Worm (Caenorhabditis elegans) whole organism, L1 larva: Measurements from ENCODE around the gene Y58A7A.5.
A peak's percentile ranks its signal among the peaks of the same experiment; 100 is the strongest.

ENCODE experiments used
- C04F5.9 ChIP-seq: sonication (generic microtip); optimal IDR thresholded peaks from 2 replicates; lab custom pipeline; 2016; ENCODE audit warnings: missing genetic modification characterization, missing compliant biosample characterization
- C16A3.4 ChIP-seq: fragments of 150-350 bp; optimal IDR thresholded peaks from 2 replicates; lab custom pipeline; 2014; ENCODE audit warnings: missing biosample characterization, missing genetic modification characterization
- F16B12.6 ChIP-seq: fragments of 150-350 bp; optimal IDR thresholded peaks from 2 replicates; lab custom pipeline; 2014; ENCODE audit warnings: missing biosample characterization, missing genetic modification characterization
- Y116A8C.19 ChIP-seq: sonication (generic microtip); optimal IDR thresholded peaks from 2 replicates; lab custom pipeline; 2016; ENCODE audit warnings: missing compliant biosample characterization, missing genetic modification characterization, borderline replicate concordance
- alr-1 ChIP-seq: fragments of 200-800 bp; sonication (Bioruptor generic); optimal IDR thresholded peaks from 2 replicates; lab custom pipeline; 2018; ENCODE audit warnings: borderline replicate concordance, mild to moderate bottlenecking, missing genetic modification characterization, missing compliant biosample characterization
- blmp-1 ChIP-seq: fragments of 150-350 bp; optimal IDR thresholded peaks from 2 replicates; lab custom pipeline; 2014; ENCODE audit warnings: missing biosample characterization, missing genetic modification characterization
- ceh-63 ChIP-seq: fragments of 200-800 bp; sonication (Bioruptor generic); optimal IDR thresholded peaks from 2 replicates; lab custom pipeline; 2018; ENCODE audit warnings: mild to moderate bottlenecking, missing genetic modification characterization, missing compliant biosample characterization
- ceh-8 ChIP-seq: fragments of 200-800 bp; sonication (Bioruptor generic); optimal IDR thresholded peaks from 2 replicates; lab custom pipeline; 2018; ENCODE audit warnings: mild to moderate bottlenecking, missing genetic modification characterization, moderate library complexity, missing compliant biosample characterization
- ceh-90 ChIP-seq: sonication (generic microtip); optimal IDR thresholded peaks from 2 replicates; lab custom pipeline; 2016; ENCODE audit warnings: missing genetic modification characterization, missing compliant biosample characterization
- dpl-1 ChIP-seq, 3 experiments: fragments of 150-350 bp in 2 of 3; sonication (generic microtip) in 1 of 3; optimal IDR thresholded peaks; 2 replicates each; lab custom pipeline; 2014 to 2017; ENCODE audit warnings: missing biosample characterization in 3 of 3, missing genetic modification characterization in 3 of 3, missing genetic modification reagents in 3 of 3
- dsc-1 ChIP-seq: sonication (generic microtip); optimal IDR thresholded peaks from 2 replicates; lab custom pipeline; 2016; ENCODE audit warnings: mild to moderate bottlenecking, missing genetic modification characterization, missing compliant biosample characterization
- efl-3 ChIP-seq: fragments of 200-800 bp; sonication (Bioruptor generic); optimal IDR thresholded peaks from 2 replicates; lab custom pipeline; 2018; ENCODE audit warnings: mild to moderate bottlenecking, missing genetic modification characterization, missing compliant biosample characterization
- egl-13 ChIP-seq: sonication (generic microtip); optimal IDR thresholded peaks from 2 replicates; lab custom pipeline; 2016; ENCODE audit warnings: missing genotype, missing genetic modification reagents, missing genetic modification characterization, missing compliant biosample characterization
- elt-2 ChIP-seq: sonication (generic microtip); optimal IDR thresholded peaks from 2 replicates; lab custom pipeline; 2016; ENCODE audit warnings: missing genetic modification characterization, mild to moderate bottlenecking, inconsistent platforms, missing compliant biosample characterization, missing genetic modification reagents
- fkh-10 ChIP-seq: sonication (generic microtip); optimal IDR thresholded peaks from 2 replicates; lab custom pipeline; 2017; ENCODE audit warnings: missing biosample characterization, missing genetic modification reagents, missing genetic modification characterization
- fkh-4 ChIP-seq: sonication (generic microtip); optimal IDR thresholded peaks from 2 replicates; lab custom pipeline; 2016; ENCODE audit warnings: missing compliant biosample characterization, missing genetic modification characterization, borderline replicate concordance
- fkh-8 ChIP-seq: sonication (generic microtip); optimal IDR thresholded peaks from 2 replicates; lab custom pipeline; 2016; ENCODE audit warnings: mild to moderate bottlenecking, missing genetic modification characterization, missing compliant biosample characterization
- fos-1 ChIP-seq: fragments of 150-350 bp; optimal IDR thresholded peaks from 2 replicates; lab custom pipeline; 2014; ENCODE audit warnings: missing biosample characterization, missing genetic modification characterization
- grh-1 ChIP-seq: fragments of 200-800 bp; sonication (Bioruptor generic); IDR thresholded peaks from 2 replicates; pipeline ENCODE4 v1.3.6; 2022; ENCODE audit warnings: missing genetic modification reagents, missing genetic modification characterization, missing compliant biosample characterization
- hlh-17 ChIP-seq: fragments of 200-800 bp; sonication (Bioruptor generic); optimal IDR thresholded peaks from 2 replicates; lab custom pipeline; 2018; ENCODE audit warnings: missing genetic modification characterization, mild to moderate bottlenecking, missing compliant biosample characterization, moderate library complexity, borderline replicate concordance
- hlh-4 ChIP-seq: sonication (generic microtip); optimal IDR thresholded peaks from 2 replicates; lab custom pipeline; 2016; ENCODE audit warnings: mild to moderate bottlenecking, missing genetic modification characterization, missing compliant biosample characterization
- hpl-2 ChIP-seq: fragments of 150-350 bp; optimal IDR thresholded peaks from 2 replicates; lab custom pipeline; 2014; ENCODE audit warnings: missing biosample characterization, missing genetic modification reagents, missing genetic modification characterization
- irx-1 ChIP-seq: sonication (generic microtip); optimal IDR thresholded peaks from 2 replicates; lab custom pipeline; 2016; ENCODE audit warnings: missing genetic modification characterization, missing compliant biosample characterization
- isw-1 ChIP-seq: fragments of 200-800 bp; sonication (Bioruptor generic); IDR thresholded peaks from 2 replicates; pipeline ENCODE4 v1.3.6; 2022; ENCODE audit warnings: missing genetic modification characterization, missing compliant biosample characterization
- lin-13 ChIP-seq: fragments of 150-350 bp; optimal IDR thresholded peaks from 2 replicates; lab custom pipeline; 2014; ENCODE audit warnings: missing biosample characterization, missing genetic modification reagents, missing genetic modification characterization
- lin-14 ChIP-seq: fragments of 200-800 bp; sonication (Bioruptor generic); optimal IDR thresholded peaks from 2 replicates; lab custom pipeline; 2018; ENCODE audit warnings: mild to moderate bottlenecking, missing genetic modification characterization, moderate library complexity, missing compliant biosample characterization
- lin-35 ChIP-seq, 2 experiments: fragments of 150-350 bp; optimal IDR thresholded peaks; 2 replicates each; lab custom pipeline; 2014; ENCODE audit warnings: missing biosample characterization in 2 of 2, missing genetic modification characterization in 2 of 2, missing genetic modification reagents in 2 of 2
- lin-39 ChIP-seq: fragments of 150-350 bp; optimal IDR thresholded peaks from 2 replicates; lab custom pipeline; 2014; ENCODE audit warnings: missing biosample characterization, missing genetic modification reagents, missing genetic modification characterization
- lir-3 ChIP-seq: sonication (generic microtip); optimal IDR thresholded peaks from 2 replicates; lab custom pipeline; 2016; ENCODE audit warnings: mild to moderate bottlenecking, missing genetic modification characterization, moderate library complexity, missing compliant biosample characterization; ENCODE audit not compliant: poor library complexity
- mab-9 ChIP-seq: fragments of 200-800 bp; sonication (Bioruptor generic); IDR thresholded peaks from 2 replicates; pipeline ENCODE4 v1.3.6; 2022; ENCODE audit warnings: missing genetic modification reagents, missing genetic modification characterization, missing compliant biosample characterization
- mep-1 ChIP-seq: fragments of 150-350 bp; optimal IDR thresholded peaks from 2 replicates; lab custom pipeline; 2014; ENCODE audit warnings: missing biosample characterization, missing genetic modification characterization
- nhr-11 ChIP-seq: fragments of 150-350 bp; optimal IDR thresholded peaks from 2 replicates; lab custom pipeline; 2014; ENCODE audit warnings: missing biosample characterization, missing genetic modification characterization
- nhr-20 ChIP-seq: sonication (generic microtip); optimal IDR thresholded peaks from 2 replicates; lab custom pipeline; 2016; ENCODE audit warnings: mild to moderate bottlenecking, missing genetic modification characterization, missing compliant biosample characterization
- nhr-28 ChIP-seq: fragments of 150-350 bp; optimal IDR thresholded peaks from 2 replicates; lab custom pipeline; 2014; ENCODE audit warnings: missing biosample characterization, missing genetic modification characterization
- nhr-47 ChIP-seq: sonication (generic microtip); optimal IDR thresholded peaks from 2 replicates; lab custom pipeline; 2016; ENCODE audit warnings: mild to moderate bottlenecking, missing genetic modification characterization, moderate library complexity, missing compliant biosample characterization
- nhr-76 ChIP-seq: sonication (generic microtip); optimal IDR thresholded peaks from 2 replicates; lab custom pipeline; 2017; ENCODE audit warnings: missing biosample characterization, missing genetic modification characterization
- nhr-77 ChIP-seq: fragments of 150-350 bp; optimal IDR thresholded peaks from 2 replicates; lab custom pipeline; 2014; ENCODE audit warnings: missing biosample characterization, missing genetic modification characterization
- nhr-90 ChIP-seq: sonication (generic microtip); optimal IDR thresholded peaks from 2 replicates; lab custom pipeline; 2016; ENCODE audit warnings: mild to moderate bottlenecking, missing genetic modification characterization, missing compliant biosample characterization; ENCODE audit not compliant: poor library complexity
- pqm-1 ChIP-seq: sonication (generic microtip); optimal IDR thresholded peaks from 3 replicates; lab custom pipeline; 2017; ENCODE audit warnings: missing biosample characterization, missing genetic modification characterization
- rnt-1 ChIP-seq: sonication (generic microtip); optimal IDR thresholded peaks from 2 replicates; lab custom pipeline; 2016; ENCODE audit warnings: mild to moderate bottlenecking, missing genetic modification characterization, moderate library complexity, missing compliant biosample characterization
- skn-1 ChIP-seq: fragments of 150-350 bp; optimal IDR thresholded peaks from 2 replicates; lab custom pipeline; 2014; ENCODE audit warnings: missing biosample characterization, missing genetic modification characterization
- sox-4 ChIP-seq: sonication (generic microtip); optimal IDR thresholded peaks from 2 replicates; lab custom pipeline; 2016; ENCODE audit warnings: missing genetic modification characterization, missing compliant biosample characterization
- sup-37 ChIP-seq: fragments of 200-800 bp; sonication (Bioruptor generic); optimal IDR thresholded peaks from 2 replicates; lab custom pipeline; 2018; ENCODE audit warnings: mild to moderate bottlenecking, missing genetic modification characterization, missing compliant biosample characterization
- swsn-7 ChIP-seq: sonication (generic microtip); optimal IDR thresholded peaks from 2 replicates; lab custom pipeline; 2016; ENCODE audit warnings: missing genetic modification characterization, missing compliant biosample characterization
- tbx-2 ChIP-seq: sonication (generic microtip); optimal IDR thresholded peaks from 2 replicates; lab custom pipeline; 2016; ENCODE audit warnings: missing genetic modification characterization, missing compliant biosample characterization
- tlp-1 ChIP-seq: fragments of 150-350 bp; optimal IDR thresholded peaks from 2 replicates; lab custom pipeline; 2014; ENCODE audit warnings: missing biosample characterization, missing genetic modification characterization
- unc-130 ChIP-seq: fragments of 150-350 bp; optimal IDR thresholded peaks from 2 replicates; lab custom pipeline; 2017; ENCODE audit warnings: missing biosample characterization, missing genetic modification characterization, inconsistent platforms
- unc-30 ChIP-seq: sonication (generic microtip); optimal IDR thresholded peaks from 2 replicates; lab custom pipeline; 2017; ENCODE audit warnings: missing biosample characterization, missing genetic modification characterization
- unc-86 ChIP-seq: sonication (generic microtip); optimal IDR thresholded peaks from 2 replicates; lab custom pipeline; 2016; ENCODE audit warnings: missing genetic modification characterization, missing compliant biosample characterization
- unc-98 ChIP-seq: fragments of 200-800 bp; sonication (Bioruptor generic); IDR thresholded peaks from 2 replicates; pipeline ENCODE4 v1.3.6; 2022; ENCODE audit warnings: missing genetic modification characterization, missing compliant biosample characterization
- vab-15 ChIP-seq: sonication (generic microtip); optimal IDR thresholded peaks from 2 replicates; lab custom pipeline; 2017; ENCODE audit warnings: missing genotype, mild to moderate bottlenecking, missing genetic modification characterization, missing compliant biosample characterization
- xbp-1 ChIP-seq: sonication (generic microtip); optimal IDR thresholded peaks from 2 replicates; lab custom pipeline; 2016; ENCODE audit warnings: missing genetic modification characterization, missing compliant biosample characterization

The Y58A7A.5 gene

DNA sequence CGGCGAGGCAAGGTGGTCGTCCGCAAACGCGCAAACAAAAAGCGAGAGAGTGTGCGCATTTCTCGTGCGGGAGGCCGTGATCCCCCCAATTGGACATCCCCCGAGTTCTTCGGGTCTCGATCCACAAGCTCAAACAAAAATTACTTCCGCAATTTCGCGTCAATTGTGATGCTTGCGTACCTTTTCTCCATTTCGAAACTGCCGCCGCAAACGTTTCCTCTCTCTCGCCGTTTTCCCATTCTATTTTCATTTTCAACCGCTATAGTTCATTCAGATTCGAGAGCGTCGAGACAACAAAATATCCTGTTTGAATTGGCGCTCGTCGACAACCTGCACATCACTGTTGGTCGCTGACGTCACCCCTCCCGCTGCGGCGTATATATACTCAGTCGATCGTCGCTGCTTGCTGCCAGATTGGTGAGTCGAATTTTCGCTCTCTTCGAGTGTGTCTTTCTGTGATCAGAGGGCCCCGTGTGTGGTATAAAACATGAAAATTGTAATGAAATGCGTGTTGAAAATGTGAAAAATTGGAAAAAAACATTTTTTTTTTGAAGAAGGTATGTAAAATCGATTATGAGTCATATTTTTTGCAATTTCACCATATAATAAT lies 37.3 kb downstream of the Y58A7A.5 start, which contains the start of the genes pqn-51 and K11D12.14 (continued):
- TF ChIP-seq nhr-90 (tag; lab: Kevin White, UChicago) (peak; percentile 96), mep-1 (tag; lab: Kevin White, UChicago) (peak; percentile 96), vab-15 (peak; percentile 73), blmp-1 (tag; lab: Kevin White, UChicago) (peak; percentile 99), F16B12.6 (tag; lab: Kevin White, UChicago) (peak; percentile 94), nhr-11 (tag; lab: Kevin White, UChicago) (peak; percentile 87), mab-9 (peak; percentile 95), pqm-1 (tag; lab: Kevin White, UChicago) (no peak), tbx-2 (peak; percentile 98), nhr-28 (no peak), unc-130 (tag; lab: Kevin White, UChicago) (peak; percentile 69), sup-37 (peak; percentile 87), fkh-10 (GFP tag; lab: Kevin White, UChicago) (peak; percentile 90), lin-39 (tag; lab: Kevin White, UChicago) (peak; percentile 82), dsc-1 (tag; lab: Kevin White, UChicago) (peak; percentile 97), egl-13 (tag; lab: Kevin White, UChicago) (peak; percentile 94), isw-1 (GFP tag; lab: Robert Waterston, UW) (peak; percentile 92), elt-2 (tag; lab: Kevin White, UChicago) (peak; percentile 71), fos-1 (peak; percentile 90), unc-30 (tag; lab: Kevin White, UChicago) (no peak), C04F5.9 (peak; percentile 78), fkh-4 (tag; lab: Kevin White, UChicago) (peak; percentile 60), swsn-7 (tag; lab: Kevin White, UChicago) (peak; percentile 97), ceh-63 (GFP tag; lab: Kevin White, UChicago) (peak; percentile 69), ceh-90 (tag; lab: Kevin White, UChicago) (no peak), alr-1 (no peak), unc-98 (GFP tag; lab: Robert Waterston, UW) (peak; percentile 84), irx-1 (tag; lab: Kevin White, UChicago) (peak; percentile 95), unc-86 (tag; lab: Kevin White, UChicago) (peak; percentile 92), xbp-1 (tag; lab: Kevin White, UChicago) (peak; percentile 99), lin-13 (GFP tag; lab: Kevin White, UChicago) (peak; percentile 91), ceh-8 (GFP tag; lab: Kevin White, UChicago) (peak; percentile 88), skn-1 (tag; lab: Kevin White, UChicago) (peak; percentile 84), sox-4 (tag; lab: Kevin White, UChicago) (peak; percentile 85), Y116A8C.19 (tag; lab: Kevin White, UChicago) (no peak), C16A3.4 (peak; percentile 91), rnt-1 (tag; lab: Kevin White, UChicago) (peak; percentile 66), nhr-76 (tag; lab: Kevin White, UChicago) (no peak), fkh-8 (tag; lab: Kevin White, UChicago) (peak; percentile 98), efl-3 (GFP tag; lab: Kevin White, UChicago) (no peak), nhr-47 (tag; lab: Kevin White, UChicago) (peak; percentile 98), lin-35 (GFP tag; optimal IDR thresholded peaks at IDR 0.05; lab: Kevin White, UChicago) (peak; percentile 95 to 96), hpl-2 (GFP tag; lab: Kevin White, UChicago) (peak; percentile 36), nhr-20 (tag; lab: Kevin White, UChicago) (peak; percentile 98), dpl-1 (GFP tag; optimal IDR thresholded peaks at IDR 0.05; lab: Kevin White, UChicago) (peak; percentile 94 to 95 (median 94)), tlp-1 (tag; lab: Kevin White, UChicago) (no peak), grh-1 (peak; percentile 97), nhr-77 (tag; lab: Kevin White, UChicago) (peak; percentile 97), hlh-4 (tag; lab: Kevin White, UChicago) (peak; percentile 46), lir-3 (tag; lab: Kevin White, UChicago) (peak; percentile 79), lin-14 (GFP tag; lab: Kevin White, UChicago) (peak; percentile 98), hlh-17 (GFP tag; lab: Kevin White, UChicago) (no peak)
